Fruit fly (Drosophila melanogaster): ENCODE results near the gene CG12540.

- TF ChIP-seq nau (GFP tag; optimal IDR thresholded peaks at IDR 0.05) (no peak), Elba2 (GFP tag; optimal IDR thresholded peaks at IDR 0.05) (no peak), CG33557 (GFP tag; optimal IDR thresholded peaks at IDR 0.05) (no peak), CG10959 (GFP tag; IDR thresholded peaks at IDR 0.05) (no peak), CG7357 (GFP tag; IDR thresholded peaks at IDR 0.05) (no peak), dpn (GFP tag; optimal IDR thresholded peaks at IDR 0.05) (no peak), CG3838 (GFP tag; optimal IDR thresholded peaks at IDR 0.05) (no peak), CG12104 (GFP tag; optimal IDR thresholded peaks at IDR 0.05) (no peak), caup (GFP tag; optimal IDR thresholded peaks at IDR 0.05; ENCODE audit: severe bottlenecking) (no peak), CG15011 (GFP tag; optimal IDR thresholded peaks at IDR 0.05) (no peak), Hr78 (GFP tag; optimal IDR thresholded peaks at IDR 0.05) (no peak), CG6175 (GFP tag; IDR thresholded peaks at IDR 0.05) (no peak), org-1 (GFP tag; optimal IDR thresholded peaks at IDR 0.05) (no peak)
Observed at dm6 chrX:14481607-14482006, 14.3 kb upstream of the CG12540 start.

All from whole organism, embryonic.